Fruit fly (Drosophila melanogaster) whole organism, embryonic: ENCODE measurements around the gene inaF-B.

Experiments
- Adf1 ChIP-seq: fragments of 200-800 bp; sonication (Bioruptor generic); IDR thresholded peaks from 2 replicates; pipeline ENCODE4 v1.3.6; 2022; ENCODE audit warnings: missing biosample characterization, missing genetic modification characterization
- Awh ChIP-seq: fragments of 200-800 bp; sonication (Bioruptor generic); IDR thresholded peaks from 2 replicates; pipeline ENCODE4, ENCODE4 v1.3.6; 2022; ENCODE audit warnings: missing biosample characterization, missing genetic modification characterization
- Bgb ChIP-seq: fragments of 200-800 bp; sonication (Bioruptor generic); IDR thresholded peaks from 2 replicates; pipeline ENCODE4 v1.3.6; 2022; ENCODE audit warnings: missing biosample characterization, missing genetic modification characterization; ENCODE audit not compliant: partially characterized antibody
- CG10321 ChIP-seq: fragments of 200-800 bp; sonication (Bioruptor generic); IDR thresholded peaks from 2 replicates; pipeline ENCODE4 v1.3.6; 2022; ENCODE audit warnings: missing biosample characterization, missing genetic modification characterization
- CG10366 ChIP-seq: fragments of 200-800 bp; sonication (Bioruptor generic); IDR thresholded peaks from 2 replicates; pipeline ENCODE4 v1.3.6; 2022; ENCODE audit warnings: missing biosample characterization, missing genetic modification characterization
- CG10431 ChIP-seq: fragments of 200-800 bp; sonication (Bioruptor generic); optimal IDR thresholded peaks from 3 replicates; lab custom pipeline; 2018; ENCODE audit warnings: missing biosample characterization, mild to moderate bottlenecking, missing genetic modification characterization
- CG10565 ChIP-seq: fragments of 200-800 bp; sonication (Bioruptor generic); optimal IDR thresholded peaks from 3 replicates; lab custom pipeline; 2016; ENCODE audit warnings: missing biosample characterization, mild to moderate bottlenecking, missing genetic modification characterization
- CG12769 ChIP-seq: fragments of 200-800 bp; sonication (Bioruptor generic); optimal IDR thresholded peaks from 2 replicates; lab custom pipeline; 2019; ENCODE audit warnings: missing biosample characterization, mild to moderate bottlenecking, missing genetic modification characterization, moderate library complexity
- CG13894 ChIP-seq: fragments of 200-800 bp; sonication (Bioruptor generic); optimal IDR thresholded peaks from 3 replicates; lab custom pipeline; 2018; ENCODE audit warnings: missing biosample characterization, mild to moderate bottlenecking, missing genetic modification characterization, moderate library complexity
- CG14710 ChIP-seq: fragments of 200-800 bp; sonication (Bioruptor generic); optimal IDR thresholded peaks from 3 replicates; lab custom pipeline; 2019; ENCODE audit warnings: missing biosample characterization, mild to moderate bottlenecking, missing genetic modification characterization, moderate library complexity
- CG15011 ChIP-seq: fragments of 200-800 bp; sonication (Bioruptor generic); optimal IDR thresholded peaks from 3 replicates; lab custom pipeline; 2018; ENCODE audit warnings: missing biosample characterization, mild to moderate bottlenecking, missing genetic modification characterization
- CG15479 ChIP-seq: fragments of 200-800 bp; sonication (Bioruptor generic); optimal IDR thresholded peaks from 3 replicates; lab custom pipeline; 2019; ENCODE audit warnings: missing biosample characterization, mild to moderate bottlenecking, missing genetic modification characterization, moderate library complexity
- CG15696 ChIP-seq: fragments of 200-800 bp; sonication (Bioruptor generic); optimal IDR thresholded peaks from 2 replicates; lab custom pipeline; 2019; ENCODE audit warnings: missing biosample characterization, mild to moderate bottlenecking, missing genetic modification characterization, moderate library complexity
- CG18476 ChIP-seq: fragments of 200-800 bp; sonication (Bioruptor generic); optimal IDR thresholded peaks from 2 replicates; lab custom pipeline; 2016; ENCODE audit warnings: missing biosample characterization, mild to moderate bottlenecking, missing genetic modification characterization
- CG2129 ChIP-seq: fragments of 200-800 bp; sonication (Bioruptor generic); IDR thresholded peaks from 2 replicates; pipeline ENCODE4 v1.3.6; 2022; ENCODE audit warnings: missing biosample characterization, missing genetic modification characterization; ENCODE audit not compliant: partially characterized antibody
- CG2199 ChIP-seq: fragments of 200-800 bp; sonication (Bioruptor generic); IDR thresholded peaks from 3 replicates; pipeline ENCODE4 v1.3.6; 2022; ENCODE audit warnings: missing biosample characterization, missing genetic modification characterization
- CG30403 ChIP-seq: fragments of 200-800 bp; sonication (Bioruptor generic); optimal IDR thresholded peaks from 3 replicates; lab custom pipeline; 2016; ENCODE audit warnings: missing biosample characterization, missing genetic modification characterization
- CG34376 ChIP-seq: fragments of 200-800 bp; sonication (Bioruptor generic); optimal IDR thresholded peaks from 2 replicates; lab custom pipeline; 2018; ENCODE audit warnings: missing biosample characterization, mild to moderate bottlenecking, missing genetic modification characterization
- CG4617 ChIP-seq: fragments of 200-800 bp; sonication (Bioruptor generic); optimal IDR thresholded peaks from 3 replicates; lab custom pipeline; 2016; ENCODE audit warnings: missing biosample characterization, missing genetic modification characterization, borderline replicate concordance
- CG6272 ChIP-seq: fragments of 200-800 bp; sonication (Bioruptor generic); IDR thresholded peaks from 2 replicates; pipeline ENCODE4 v1.3.6; 2022; ENCODE audit warnings: missing biosample characterization, missing genetic modification characterization
- CG6813 ChIP-seq: fragments of 200-800 bp; sonication (Bioruptor generic); optimal IDR thresholded peaks from 2 replicates; lab custom pipeline; 2017; ENCODE audit warnings: missing biosample characterization, missing genetic modification characterization, mild to moderate bottlenecking, moderate library complexity, missing genetic modification reagents
- CG6854 ChIP-seq: fragments of 200-800 bp; sonication (Bioruptor generic); optimal IDR thresholded peaks from 3 replicates; lab custom pipeline; 2017; ENCODE audit warnings: missing biosample characterization, mild to moderate bottlenecking, missing genetic modification characterization
- CTCF ChIP-seq: fragments of 200-800 bp; sonication (Bioruptor generic); optimal IDR thresholded peaks from 2 replicates; lab custom pipeline; 2017; ENCODE audit warnings: missing biosample characterization, mild to moderate bottlenecking, missing genetic modification characterization, moderate library complexity
- Deaf1 ChIP-seq: fragments of 200-800 bp; optimal IDR thresholded peaks from 3 replicates; lab custom pipeline; 2019; ENCODE audit warnings: missing biosample characterization, mild to moderate bottlenecking, missing genetic modification characterization, moderate library complexity
- E2f1 ChIP-seq: fragments of 200-800 bp; sonication (Bioruptor generic); IDR thresholded peaks from 2 replicates; pipeline ENCODE4 v1.3.6; 2022; ENCODE audit warnings: missing biosample characterization, missing genetic modification characterization
- Fer1 ChIP-seq: fragments of 200-800 bp; sonication (Bioruptor generic); optimal IDR thresholded peaks from 2 replicates; lab custom pipeline; 2017; ENCODE audit warnings: missing biosample characterization, mild to moderate bottlenecking, missing genetic modification characterization
- GATAe ChIP-seq: fragments of 200-800 bp; sonication (Bioruptor generic); conservative IDR thresholded peaks from 2 replicates; pipeline ENCODE4 v1.3.6; 2022; ENCODE audit warnings: missing biosample characterization, missing genetic modification characterization
- Gsc ChIP-seq: fragments of 200-800 bp; sonication (Bioruptor generic); IDR thresholded peaks from 2 replicates; pipeline ENCODE4 v1.3.6; 2022; ENCODE audit warnings: missing biosample characterization, missing genetic modification characterization
- Hr78 ChIP-seq, 2 experiments: fragments of 200-800 bp in 1 of 2; fragments of >200 bp in 1 of 2; sonication (Bioruptor generic) in 1 of 2; optimal IDR thresholded peaks; 2 replicates each; lab custom pipeline; 2017 to 2019; ENCODE audit warnings: missing biosample characterization in 2 of 2, missing genetic modification characterization in 2 of 2, mild to moderate bottlenecking in 1 of 2, moderate library complexity in 1 of 2
- MTF-1 ChIP-seq: fragments of 200-800 bp; sonication (Bioruptor generic); optimal IDR thresholded peaks from 2 replicates; lab custom pipeline; 2018; ENCODE audit warnings: missing biosample characterization, mild to moderate bottlenecking, missing genetic modification characterization, borderline replicate concordance
- Tbp ChIP-seq: fragments of >200 bp; optimal IDR thresholded peaks from 2 replicates; lab custom pipeline; 2018; ENCODE audit warnings: missing biosample characterization, missing genetic modification characterization
- Trl ChIP-seq, 3 experiments: fragments of >200 bp in 2 of 3; fragments of 200-800 bp in 1 of 3; sonication (Bioruptor generic) in 1 of 3; optimal IDR thresholded peaks; 2 replicates in 1 of 3; 3 replicates in 2 of 3; lab custom pipeline; 2016 to 2017; ENCODE audit warnings: missing biosample characterization in 1 of 3, missing genetic modification characterization in 1 of 3
- Xrp1 ChIP-seq: fragments of 200-800 bp; sonication (Bioruptor generic); IDR thresholded peaks from 2 replicates; pipeline ENCODE4 v1.3.6; 2022; ENCODE audit warnings: missing biosample characterization, missing genetic modification characterization
- ash1 ChIP-seq: fragments of 200-800 bp; sonication (Bioruptor generic); optimal IDR thresholded peaks from 2 replicates; lab custom pipeline; 2018; ENCODE audit warnings: missing biosample characterization, mild to moderate bottlenecking, missing genetic modification characterization
- fd3F ChIP-seq: fragments of 200-800 bp; sonication (Bioruptor generic); optimal IDR thresholded peaks from 2 replicates; lab custom pipeline; 2018; ENCODE audit warnings: missing biosample characterization, mild to moderate bottlenecking, missing genetic modification characterization, moderate library complexity
- gcm ChIP-seq: fragments of 200-800 bp; sonication (Bioruptor generic); optimal IDR thresholded peaks from 2 replicates; lab custom pipeline; 2019; ENCODE audit warnings: missing biosample characterization, mild to moderate bottlenecking, missing genetic modification characterization, moderate library complexity
- grau ChIP-seq: fragments of 200-800 bp; optimal IDR thresholded peaks from 3 replicates; lab custom pipeline; 2019; ENCODE audit warnings: missing biosample characterization, mild to moderate bottlenecking, missing genetic modification characterization, moderate library complexity
- hth ChIP-seq: fragments of >200 bp; optimal IDR thresholded peaks from 2 replicates; lab custom pipeline; 2017; ENCODE audit warnings: inconsistent platforms
- lab ChIP-seq: fragments of 200-800 bp; sonication (Bioruptor generic); optimal IDR thresholded peaks from 3 replicates; lab custom pipeline; 2017; ENCODE audit warnings: missing biosample characterization, missing genetic modification characterization, mild to moderate bottlenecking, moderate library complexity, missing genetic modification reagents
- odd ChIP-seq: fragments of 200-800 bp; sonication (Bioruptor generic); optimal IDR thresholded peaks from 2 replicates; lab custom pipeline; 2017; ENCODE audit warnings: missing biosample characterization, mild to moderate bottlenecking, missing genetic modification characterization
- ranshi ChIP-seq: fragments of 200-800 bp; sonication (Bioruptor generic); IDR thresholded peaks from 2 replicates; pipeline ENCODE4 v1.3.6; 2022; ENCODE audit warnings: missing biosample characterization, missing genetic modification characterization
- ro ChIP-seq: fragments of 200-800 bp; sonication (Bioruptor generic); IDR thresholded peaks from 2 replicates; pipeline ENCODE4 v1.3.6; 2022; ENCODE audit warnings: missing biosample characterization, missing genetic modification characterization
- run ChIP-seq: fragments of 200-800 bp; sonication (Bioruptor generic); optimal IDR thresholded peaks from 3 replicates; lab custom pipeline; 2018; ENCODE audit warnings: missing biosample characterization, mild to moderate bottlenecking, missing genetic modification characterization
- sd ChIP-seq: fragments of 200-800 bp; sonication (Bioruptor generic); optimal IDR thresholded peaks from 3 replicates; lab custom pipeline; 2018; ENCODE audit warnings: missing biosample characterization, mild to moderate bottlenecking, missing genetic modification characterization, moderate library complexity
- so ChIP-seq: fragments of 200-800 bp; sonication (Bioruptor generic); IDR thresholded peaks from 3 replicates; pipeline ENCODE4 v1.3.6; 2022; ENCODE audit warnings: missing biosample characterization, missing genetic modification characterization
- sug ChIP-seq: fragments of 200-800 bp; optimal IDR thresholded peaks from 2 replicates; lab custom pipeline; 2019; ENCODE audit warnings: missing biosample characterization, mild to moderate bottlenecking, missing genetic modification characterization, moderate library complexity
- vvl ChIP-seq: fragments of 200-800 bp; sonication (Bioruptor generic); IDR thresholded peaks from 2 replicates; pipeline ENCODE4 v1.3.6; 2022; ENCODE audit warnings: missing biosample characterization, missing genetic modification characterization
- z ChIP-seq: fragments of 200-800 bp; sonication (Bioruptor generic); IDR thresholded peaks from 3 replicates; pipeline ENCODE4 v1.3.6; 2022; ENCODE audit warnings: missing biosample characterization, missing genetic modification characterization

Gene inaF-B

DNA sequence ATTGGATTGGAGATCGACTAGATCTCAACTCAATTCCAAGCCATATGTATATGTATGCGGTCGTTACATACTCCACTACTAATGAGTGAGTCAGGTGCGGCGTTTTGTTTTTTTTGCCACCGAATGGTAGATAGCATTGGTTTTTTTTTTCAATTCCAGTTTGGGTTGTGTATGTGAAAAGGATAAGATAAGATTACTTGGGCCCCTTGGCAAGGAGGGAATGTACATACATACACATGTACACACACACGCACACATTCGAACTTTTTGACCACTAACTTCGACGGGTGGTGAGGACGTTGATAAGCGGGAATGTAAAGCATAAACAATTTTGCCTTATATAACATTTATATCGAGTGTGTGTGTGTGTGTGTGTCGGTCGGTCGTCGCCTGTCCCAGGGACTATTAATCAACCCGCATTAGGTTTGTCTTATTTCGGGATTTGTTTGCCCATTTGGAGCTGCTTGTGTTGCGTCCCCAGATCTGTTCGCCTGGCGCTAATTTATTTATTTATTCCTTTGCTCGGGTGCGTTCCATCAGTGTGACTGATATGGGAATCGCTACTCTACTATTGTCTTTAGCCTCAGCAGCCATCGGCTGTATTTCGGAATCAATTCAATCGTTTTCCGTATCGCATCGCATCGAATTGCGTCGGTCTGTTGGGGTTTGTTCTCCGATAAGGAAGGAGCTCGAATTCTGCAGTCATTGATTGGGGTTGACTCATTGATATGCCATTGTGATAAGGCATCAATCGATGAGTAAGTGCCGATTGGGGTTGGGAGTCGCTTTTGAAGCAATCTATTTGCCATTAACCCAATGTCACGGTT lies 44.7 kb downstream of the inaF-B start (continued):
- no peak for TF ChIP-seq Adf1
- TF ChIP-seq CG4617 (GFP tag; lab: Kevin White, UChicago) = no peak
- no peak for TF ChIP-seq CG14710
- no peak for TF ChIP-seq CG15011 (GFP tag; lab: Kevin White, UChicago)
- TF ChIP-seq GATAe (GFP tag; lab: Robert Waterston, UW) = peak; percentile 86
- no peak for TF ChIP-seq Tbp
- TF ChIP-seq CG10366 (GFP tag; lab: Robert Waterston, UW) = no peak
- TF ChIP-seq fd3F (GFP tag; lab: Kevin White, UChicago) = no peak
- TF ChIP-seq CG10565 = no peak
- TF ChIP-seq Fer1 = no peak
- TF ChIP-seq so (GFP tag; lab: Robert Waterston, UW) = no peak
- TF ChIP-seq run = no peak
- TF ChIP-seq hth (lab: Kevin White, UChicago) = no peak
- no peak for TF ChIP-seq Gsc
- TF ChIP-seq Hr78 (GFP tag; optimal IDR thresholded peaks at IDR 0.05; lab: Kevin White, UChicago) = no peak
- TF ChIP-seq gcm (GFP tag; lab: Kevin White, UChicago) = no peak
- TF ChIP-seq vvl (GFP tag; lab: Robert Waterston, UW) = no peak
- TF ChIP-seq CG13894 (tag; lab: Kevin White, UChicago) = peak; percentile 72
- TF ChIP-seq CG6813 = peak; percentile 2
- TF ChIP-seq grau (tag; lab: Kevin White, UChicago) = no peak
- no peak for TF ChIP-seq CG10431 (GFP tag; lab: Kevin White, UChicago)
- peak; percentile 8 for TF ChIP-seq sd (tag; lab: Kevin White, UChicago)
- no peak for TF ChIP-seq z (GFP tag; lab: Robert Waterston, UW)
- no peak for TF ChIP-seq CG2129
- peak; percentile 48 for TF ChIP-seq Deaf1 (tag; lab: Kevin White, UChicago)
- peak; percentile 47 for TF ChIP-seq CG34376 (GFP tag; lab: Kevin White, UChicago)
- no peak for TF ChIP-seq Bgb (GFP tag; lab: Robert Waterston, UW)
- no peak for TF ChIP-seq Trl (optimal IDR thresholded peaks at IDR 0.05; lab: Kevin White, UChicago)
- no peak for TF ChIP-seq Trl (GFP tag; optimal IDR thresholded peaks at IDR 0.05; lab: Kevin White, UChicago)
- TF ChIP-seq lab (GFP tag; lab: Kevin White, UChicago) = peak; percentile 48
- no peak for TF ChIP-seq ranshi (GFP tag; lab: Robert Waterston, UW)
- TF ChIP-seq CG18476 (GFP tag; lab: Kevin White, UChicago) = no peak
- TF ChIP-seq sug = peak; percentile 67
- TF ChIP-seq ash1 (GFP tag; lab: Kevin White, UChicago) = no peak
- TF ChIP-seq CG6272 = no peak
- no peak for TF ChIP-seq CG12769 (tag; lab: Kevin White, UChicago)
- peak; percentile 69; the same call in 2 of the 3 replicates for TF ChIP-seq CG2199
- TF ChIP-seq CG6854 (GFP tag; lab: Kevin White, UChicago) = no peak
- TF ChIP-seq Awh (GFP tag; lab: Robert Waterston, UW) = 0 out of 2 replicates have a peak, but pooled peaks have one; percentile 18
- no peak for TF ChIP-seq MTF-1 (GFP tag; lab: Kevin White, UChicago)
- TF ChIP-seq odd (GFP tag; lab: Kevin White, UChicago) = no peak
- no peak for TF ChIP-seq CG15696
- no peak for TF ChIP-seq CTCF (GFP tag; lab: Kevin White, UChicago)
- TF ChIP-seq ro (GFP tag; lab: Robert Waterston, UW) = no peak
- TF ChIP-seq Xrp1 (GFP tag; lab: Robert Waterston, UW) = no peak
- no peak for TF ChIP-seq E2f1 (GFP tag; lab: Robert Waterston, UW)
- TF ChIP-seq CG15479 (GFP tag; lab: Kevin White, UChicago) = no peak
- TF ChIP-seq CG30403 = no peak
- no peak for TF ChIP-seq CG10321 (GFP tag; lab: Robert Waterston, UW)
